Fruit fly (Drosophila melanogaster) whole organism: ENCODE data around the gene CG34012.

Experiments
- Dll ChIP-seq: fragments of >200 bp; optimal IDR thresholded peaks from 2 replicates; lab custom pipeline; 2017
- EcR ChIP-seq, 2 experiments: fragments of >200 bp; optimal IDR thresholded peaks; 2 replicates each; lab custom pipeline; 2017; ENCODE audit warnings: missing biosample characterization in 2 of 2, missing genetic modification characterization in 2 of 2, missing genetic modification reagents in 2 of 2
- pan ChIP-seq: fragments of >200 bp; optimal IDR thresholded peaks from 2 replicates; lab custom pipeline; 2017
- psq ChIP-seq: fragments of >200 bp; optimal IDR thresholded peaks from 2 replicates; lab custom pipeline; 2017
- usp ChIP-seq: fragments of >200 bp; optimal IDR thresholded peaks from 2 replicates; lab custom pipeline; 2017; ENCODE audit warnings: missing biosample characterization, missing genetic modification characterization, mixed read lengths

DNA sequence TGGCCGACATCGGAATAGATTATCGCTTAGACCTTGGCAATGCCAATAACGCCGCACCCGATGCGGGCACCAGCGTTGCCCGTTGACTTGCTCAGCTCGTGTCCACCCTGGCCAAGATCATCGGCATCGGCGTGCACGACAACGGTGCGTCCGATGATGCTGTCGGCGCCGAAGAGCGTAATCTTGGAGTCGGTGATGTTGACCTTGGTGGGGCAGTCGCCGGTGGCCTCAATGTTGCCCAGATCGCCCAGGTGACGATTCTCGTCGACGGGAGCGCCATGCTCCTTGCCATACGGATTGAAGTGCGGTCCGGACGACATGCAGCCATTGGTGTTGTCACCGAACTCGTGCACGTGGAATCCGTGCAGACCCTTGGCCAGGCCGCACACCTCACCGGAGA is 3.1 kb upstream of the CG34012 start:
- TF ChIP-seq usp (GFP tag; lab: Kevin White, UChicago) (no peak), EcR (GFP tag; optimal IDR thresholded peaks at IDR 0.05; lab: Kevin White, UChicago) (no peak), psq (lab: Kevin White, UChicago) (no peak), Dll (lab: Kevin White, UChicago) (no peak), pan (lab: Kevin White, UChicago) (no peak)
